Fruit fly (Drosophila melanogaster) whole organism, prepupa: ENCODE measurements around the gene Cerk.

Source experiments
- Blimp-1 ChIP-seq: fragments of 200-800 bp; sonication (Bioruptor generic); optimal IDR thresholded peaks from 3 replicates; lab custom pipeline; 2017; ENCODE audit warnings: missing biosample characterization, missing genetic modification characterization, mild to moderate bottlenecking, moderate library complexity, missing genetic modification reagents
- CG10631 ChIP-seq: fragments of 200-800 bp; sonication (Bioruptor generic); optimal IDR thresholded peaks from 2 replicates; lab custom pipeline; 2016; ENCODE audit warnings: missing biosample characterization, missing genetic modification characterization
- CG11294 ChIP-seq: fragments of 200-800 bp; sonication (Bioruptor generic); IDR thresholded peaks from 2 replicates; pipeline ENCODE4 v1.3.6; 2022; ENCODE audit warnings: missing biosample characterization, missing genetic modification characterization
- CG11762 ChIP-seq: fragments of 200-800 bp; sonication (Bioruptor generic); optimal IDR thresholded peaks from 3 replicates; lab custom pipeline; 2016; ENCODE audit warnings: missing biosample characterization, missing genetic modification characterization; ENCODE audit not compliant: insufficient read depth
- CG11902 ChIP-seq: fragments of 200-800 bp; sonication (Bioruptor generic); optimal IDR thresholded peaks from 3 replicates; lab custom pipeline; 2016; ENCODE audit warnings: missing biosample characterization, missing genetic modification characterization
- CG15336 ChIP-seq: fragments of 200-800 bp; sonication (Bioruptor generic); IDR thresholded peaks from 2 replicates; pipeline ENCODE4 v1.3.6; 2022; ENCODE audit warnings: missing biosample characterization, missing genetic modification characterization
- CG1621 ChIP-seq: fragments of 200-800 bp; sonication (Bioruptor generic); optimal IDR thresholded peaks from 3 replicates; lab custom pipeline; 2018; ENCODE audit warnings: missing biosample characterization, mild to moderate bottlenecking, missing genetic modification characterization
- CG16779 ChIP-seq: fragments of 200-800 bp; sonication (Bioruptor generic); optimal IDR thresholded peaks from 3 replicates; lab custom pipeline; 2017; ENCODE audit warnings: missing biosample characterization, mild to moderate bottlenecking, missing genetic modification characterization
- CG31627 ChIP-seq: fragments of 200-800 bp; sonication (Bioruptor generic); optimal IDR thresholded peaks from 3 replicates; lab custom pipeline; 2016; ENCODE audit warnings: missing biosample characterization, missing genetic modification characterization
- CG32006 ChIP-seq: fragments of 200-800 bp; sonication (Bioruptor generic); optimal IDR thresholded peaks from 3 replicates; lab custom pipeline; 2017; ENCODE audit warnings: missing biosample characterization, mild to moderate bottlenecking, missing genetic modification characterization
- CG34406 ChIP-seq: fragments of 200-800 bp; sonication (Bioruptor generic); optimal IDR thresholded peaks from 3 replicates; lab custom pipeline; 2016; ENCODE audit warnings: missing biosample characterization, missing genetic modification characterization
- CG3919 ChIP-seq: fragments of 200-800 bp; sonication (Bioruptor generic); optimal IDR thresholded peaks from 3 replicates; lab custom pipeline; 2016; ENCODE audit warnings: missing biosample characterization, missing genetic modification characterization
- CG6163 ChIP-seq: fragments of 200-800 bp; sonication (Bioruptor generic); IDR thresholded peaks from 3 replicates; pipeline ENCODE4 v1.3.6; 2022; ENCODE audit warnings: missing biosample characterization, missing genetic modification characterization
- CG6276 ChIP-seq: fragments of 200-800 bp; sonication (Bioruptor generic); optimal IDR thresholded peaks from 2 replicates; lab custom pipeline; 2017; ENCODE audit warnings: missing biosample characterization, mild to moderate bottlenecking, missing genetic modification characterization
- CG6808 ChIP-seq: fragments of 200-800 bp; sonication (Bioruptor generic); optimal IDR thresholded peaks from 3 replicates; lab custom pipeline; 2017; ENCODE audit warnings: missing biosample characterization, missing genetic modification characterization, mild to moderate bottlenecking, moderate library complexity, missing genetic modification reagents
- CG8319 ChIP-seq: fragments of 200-800 bp; sonication (Bioruptor generic); optimal IDR thresholded peaks from 3 replicates; lab custom pipeline; 2016; ENCODE audit warnings: missing biosample characterization, missing genetic modification characterization
- CG8632 ChIP-seq: fragments of 200-800 bp; sonication (Bioruptor generic); optimal IDR thresholded peaks from 3 replicates; lab custom pipeline; 2016; ENCODE audit warnings: missing biosample characterization, missing genetic modification characterization
- CG9139 ChIP-seq: fragments of 200-800 bp; sonication (Bioruptor generic); optimal IDR thresholded peaks from 3 replicates; lab custom pipeline; 2017; ENCODE audit warnings: missing biosample characterization, mild to moderate bottlenecking, missing genetic modification characterization
- Eip78C ChIP-seq: fragments of 200-800 bp; sonication (Bioruptor generic); peaks from one replicate; lab custom pipeline; 2016; ENCODE audit warnings: missing biosample characterization, missing genetic modification characterization
- Eip93F ChIP-seq: fragments of 200-800 bp; sonication (Bioruptor generic); optimal IDR thresholded peaks from 2 replicates; lab custom pipeline; 2016; ENCODE audit warnings: missing biosample characterization, mild to moderate bottlenecking, missing genetic modification characterization
- Ets21C ChIP-seq: fragments of 200-800 bp; sonication (Bioruptor generic); optimal IDR thresholded peaks from 3 replicates; lab custom pipeline; 2016; ENCODE audit warnings: missing biosample characterization, missing genetic modification characterization
- Gug ChIP-seq: fragments of 200-800 bp; sonication (Bioruptor generic); IDR thresholded peaks from 2 replicates; pipeline ENCODE4 v1.3.6; 2022; ENCODE audit warnings: missing biosample characterization, missing genetic modification characterization
- Hr38 ChIP-seq: sonication (Bioruptor generic); optimal IDR thresholded peaks from 2 replicates; lab custom pipeline; 2016; ENCODE audit warnings: missing biosample characterization, missing genetic modification characterization
- Hr4 ChIP-seq: fragments of 200-800 bp; sonication (Bioruptor generic); optimal IDR thresholded peaks from 3 replicates; lab custom pipeline; 2016; ENCODE audit warnings: missing biosample characterization, missing genetic modification characterization
- Met ChIP-seq: fragments of 200-800 bp; sonication (Bioruptor generic); optimal IDR thresholded peaks from 3 replicates; lab custom pipeline; 2016; ENCODE audit warnings: missing biosample characterization, missing genetic modification characterization
- OdsH ChIP-seq: fragments of 200-800 bp; sonication (Bioruptor generic); optimal IDR thresholded peaks from 3 replicates; lab custom pipeline; 2016; ENCODE audit warnings: missing biosample characterization, missing genetic modification characterization
- Smox ChIP-seq: fragments of 200-800 bp; sonication (Bioruptor generic); optimal IDR thresholded peaks from 3 replicates; lab custom pipeline; 2016; ENCODE audit warnings: missing biosample characterization, missing genetic modification characterization
- Sox14 ChIP-seq: fragments of 200-800 bp; sonication (Bioruptor generic); optimal IDR thresholded peaks from 3 replicates; lab custom pipeline; 2016; ENCODE audit warnings: missing biosample characterization, missing genetic modification characterization
- achi ChIP-seq: fragments of 200-800 bp; sonication (Bioruptor generic); optimal IDR thresholded peaks from 3 replicates; lab custom pipeline; 2016; ENCODE audit warnings: missing biosample characterization, missing genetic modification characterization
- cyc ChIP-seq: fragments of 200-800 bp; sonication (Bioruptor generic); optimal IDR thresholded peaks from 3 replicates; lab custom pipeline; 2016; ENCODE audit warnings: missing biosample characterization, missing genetic modification characterization
- dac ChIP-seq: fragments of 200-800 bp; sonication (Bioruptor generic); optimal IDR thresholded peaks from 2 replicates; lab custom pipeline; 2017; ENCODE audit warnings: missing biosample characterization, mild to moderate bottlenecking, missing genetic modification characterization
- dsx ChIP-seq: fragments of 200-800 bp; optimal IDR thresholded peaks from 3 replicates; lab custom pipeline; 2019; ENCODE audit warnings: missing biosample characterization, mild to moderate bottlenecking, missing genetic modification characterization, moderate library complexity; ENCODE audit not compliant: poor library complexity, severe bottlenecking
- eg ChIP-seq: fragments of 200-800 bp; sonication (Bioruptor generic); IDR thresholded peaks from 3 replicates; pipeline ENCODE4 v1.3.6; 2022; ENCODE audit warnings: missing biosample characterization, missing genetic modification characterization
- esn ChIP-seq: fragments of 200-800 bp; sonication (Bioruptor generic); optimal IDR thresholded peaks from 2 replicates; lab custom pipeline; 2016; ENCODE audit warnings: missing biosample characterization, mild to moderate bottlenecking, missing genetic modification characterization, moderate library complexity
- fd59A ChIP-seq: fragments of 200-800 bp; sonication (Bioruptor generic); optimal IDR thresholded peaks from 2 replicates; lab custom pipeline; 2017; ENCODE audit warnings: missing biosample characterization, mild to moderate bottlenecking, missing genetic modification characterization, missing genetic modification reagents
- fkh ChIP-seq: fragments of 200-800 bp; sonication (Bioruptor generic); optimal IDR thresholded peaks from 3 replicates; lab custom pipeline; 2017; ENCODE audit warnings: missing biosample characterization, mild to moderate bottlenecking, missing genetic modification characterization, moderate library complexity
- lz ChIP-seq: fragments of 200-800 bp; sonication (Bioruptor generic); optimal IDR thresholded peaks from 3 replicates; lab custom pipeline; 2016; ENCODE audit warnings: missing biosample characterization, missing genetic modification characterization
- spab ChIP-seq: fragments of 200-800 bp; sonication (Bioruptor generic); optimal IDR thresholded peaks from 2 replicates; lab custom pipeline; 2017; ENCODE audit warnings: missing biosample characterization, mild to moderate bottlenecking, missing genetic modification characterization, missing genetic modification reagents
- ss ChIP-seq, 2 experiments: fragments of 200-800 bp; sonication (Bioruptor generic); optimal IDR thresholded peaks; 2 replicates in 1 of 2; 3 replicates in 1 of 2; lab custom pipeline; 2017 to 2018; ENCODE audit warnings: mild to moderate bottlenecking in 2 of 2, missing biosample characterization in 2 of 2, missing genetic modification characterization in 2 of 2, moderate library complexity in 1 of 2
- svp ChIP-seq: fragments of 200-800 bp; sonication (Bioruptor generic); peaks from one replicate; lab custom pipeline; 2016; ENCODE audit warnings: missing biosample characterization, missing genetic modification characterization
- vri ChIP-seq: fragments of 200-800 bp; sonication (Bioruptor generic); optimal IDR thresholded peaks from 3 replicates; lab custom pipeline; 2016; ENCODE audit warnings: missing biosample characterization, mild to moderate bottlenecking, missing genetic modification characterization

Cerk gene

dm6 chr3R:5371563-5371962, 3.5 kb upstream of the Cerk start, which contains the start of gene Polr2F (continued):
- no peak for TF ChIP-seq CG6276 (GFP tag; lab: Kevin White, UChicago)
- peak; percentile 66 for TF ChIP-seq Ets21C
- peak; percentile 86 for TF ChIP-seq CG31627 (GFP tag; lab: Kevin White, UChicago)
- TF ChIP-seq CG15336, result no peak
- TF ChIP-seq Eip78C (GFP tag; lab: Kevin White, UChicago), result peak; percentile 79
- no peak for TF ChIP-seq CG10631 (GFP tag; lab: Kevin White, UChicago)
- peak; percentile 32 for TF ChIP-seq CG1621 (tag; lab: Kevin White, UChicago)
- peak; percentile 58 for TF ChIP-seq CG11902 (GFP tag; lab: Kevin White, UChicago)
- TF ChIP-seq svp, result no peak
- TF ChIP-seq cyc (GFP tag; lab: Kevin White, UChicago), result peak; percentile 83

- TF ChIP-seq lz (no peak), CG34406 (GFP tag; lab: Kevin White, UChicago) (no peak), Hr4 (GFP tag; lab: Kevin White, UChicago) (no peak), Met (GFP tag; lab: Kevin White, UChicago) (no peak)
Measured at dm6 chr3R:5369490-5370001, 1.4 kb upstream of the Cerk start, which contains the start of the genes CG31542 and CG34277. Gene CG31542 (plus strand): TSS chr3R:5369540. Gene CG34277 (plus strand): TSS chr3R:5369540.

- TF ChIP-seq CG32006 (GFP tag; lab: Kevin White, UChicago) (no peak), Hr38 (GFP tag; lab: Kevin White, UChicago) (no peak), Eip78C (GFP tag; lab: Kevin White, UChicago) (peak; percentile 67), esn (GFP tag; lab: Kevin White, UChicago) (no peak), CG3919 (GFP tag; lab: Kevin White, UChicago) (no peak), dsx (GFP tag; lab: Kevin White, UChicago) (peak; percentile 24), CG6163 (GFP tag; lab: Robert Waterston, UW) (no peak), spab (GFP tag; lab: Kevin White, UChicago) (peak; percentile 19), eg (0 out of 3 replicates have a peak, but pooled peaks have one; percentile 22), Blimp-1 (GFP tag; lab: Kevin White, UChicago) (peak; percentile 21), CG11762 (no peak), CG9139 (GFP tag; lab: Kevin White, UChicago) (peak; percentile 69), CG8319 (GFP tag; lab: Kevin White, UChicago) (no peak), CG6808 (GFP tag; lab: Kevin White, UChicago) (peak; percentile 41), CG10631 (GFP tag; lab: Kevin White, UChicago) (no peak), cyc (GFP tag; lab: Kevin White, UChicago) (no peak), CG1621 (tag; lab: Kevin White, UChicago) (peak; percentile 64), Hr4 (GFP tag; lab: Kevin White, UChicago) (no peak), ss (GFP tag; optimal IDR thresholded peaks at IDR 0.05; lab: Kevin White, UChicago) (peak; percentile 50 to 59), dac (no peak), fkh (GFP tag; lab: Kevin White, UChicago) (peak; percentile 82)
Measured at dm6 chr3R:5367512-5368169, 465 bp downstream of the Cerk start.

- TF ChIP-seq Eip78C (GFP tag; lab: Kevin White, UChicago), result peak; percentile 55
- no peak for TF ChIP-seq CG6163 (GFP tag; lab: Robert Waterston, UW)
- TF ChIP-seq OdsH (GFP tag; lab: Kevin White, UChicago), result no peak
- TF ChIP-seq Smox, result no peak
- no peak for TF ChIP-seq fd59A (GFP tag; lab: Kevin White, UChicago)
- TF ChIP-seq CG15336, result no peak
- TF ChIP-seq Blimp-1 (GFP tag; lab: Kevin White, UChicago), result no peak
- no peak for TF ChIP-seq cyc (GFP tag; lab: Kevin White, UChicago)
- TF ChIP-seq Eip93F, result peak; percentile 21
- TF ChIP-seq Met (GFP tag; lab: Kevin White, UChicago), result no peak
- TF ChIP-seq CG11762, result no peak
- TF ChIP-seq CG16779 (tag; lab: Kevin White, UChicago), result no peak
- no peak for TF ChIP-seq Gug (GFP tag; lab: Robert Waterston, UW)
- no peak for TF ChIP-seq CG11294 (GFP tag; lab: Robert Waterston, UW)
- no peak for TF ChIP-seq CG34406 (GFP tag; lab: Kevin White, UChicago)
- TF ChIP-seq fkh (GFP tag; lab: Kevin White, UChicago), result peak; percentile 33
- TF ChIP-seq achi (GFP tag; lab: Kevin White, UChicago), result no peak
- peak; percentile 55 for TF ChIP-seq vri
- TF ChIP-seq Sox14, result no peak
- no peak for TF ChIP-seq dac
- no peak for TF ChIP-seq eg
- no peak for TF ChIP-seq CG6808 (GFP tag; lab: Kevin White, UChicago)
- TF ChIP-seq CG8632 (GFP tag; lab: Kevin White, UChicago), result no peak
Measured at dm6 chr3R:5364539-5365273, 3.4 kb downstream of the Cerk start.
